Fruit fly (Drosophila melanogaster): ENCODE data around the gene HipHop.

dm6 chr3L:18819262-18819886 lies 1.6 kb upstream of the HipHop start:
- TF ChIP-seq psq (optimal IDR thresholded peaks at IDR 0.05) (no peak), CG8478 (optimal IDR thresholded peaks at IDR 0.05) (no peak), Dll (optimal IDR thresholded peaks at IDR 0.05) (no peak), pan (optimal IDR thresholded peaks at IDR 0.05) (no peak), EcR (GFP tag; optimal IDR thresholded peaks at IDR 0.05) (no peak), usp (GFP tag; optimal IDR thresholded peaks at IDR 0.05) (no peak)
